Worm (Caenorhabditis elegans) whole organism, L4 larva: ENCODE data around the gene K09E9.1.

Experiments used
- T26A8.4 ChIP-seq: fragments of 200-800 bp; sonication (Bioruptor generic); IDR thresholded peaks from 2 replicates; pipeline ENCODE4 v1.3.6; 2022; ENCODE audit warnings: missing genetic modification characterization, missing compliant biosample characterization
- Y48G9A.11 ChIP-seq: fragments of 200-800 bp; sonication (Bioruptor generic); IDR thresholded peaks from 2 replicates; pipeline ENCODE4 v1.3.6; 2022; ENCODE audit warnings: missing genetic modification reagents, missing genetic modification characterization, missing compliant biosample characterization
- ZK546.5 ChIP-seq, 2 experiments: sonication (generic microtip); optimal IDR thresholded peaks; 2 replicates each; lab custom pipeline; 2017; ENCODE audit warnings: missing biosample characterization in 2 of 2, missing genetic modification characterization in 2 of 2
- aha-1 ChIP-seq: fragments of 150-350 bp; peaks from one replicate; lab custom pipeline; 2014; ENCODE audit warnings: missing biosample characterization, missing genetic modification characterization
- arid-1 ChIP-seq: fragments of 200-800 bp; sonication (Bioruptor generic); conservative IDR thresholded peaks from 2 replicates; pipeline ENCODE4 v1.3.6; 2022; ENCODE audit warnings: missing genetic modification reagents, missing genetic modification characterization, missing compliant biosample characterization
- attf-4 ChIP-seq: sonication (generic microtip); optimal IDR thresholded peaks from 3 replicates; lab custom pipeline; 2017; ENCODE audit warnings: missing biosample characterization, missing genetic modification characterization
- ceh-20 ChIP-seq: fragments of 200-800 bp; sonication (Bioruptor generic); IDR thresholded peaks from 2 replicates; pipeline ENCODE4 v1.3.6; 2022; ENCODE audit warnings: missing genetic modification reagents, missing genetic modification characterization, missing compliant biosample characterization
- ceh-28 ChIP-seq: fragments of 150-350 bp; optimal IDR thresholded peaks from 2 replicates; lab custom pipeline; 2014; ENCODE audit warnings: missing biosample characterization, missing genetic modification reagents, missing genetic modification characterization
- ctbp-1 ChIP-seq: fragments of 200-800 bp; sonication (Bioruptor generic); IDR thresholded peaks from 2 replicates; pipeline ENCODE4 v1.3.6; 2022; ENCODE audit warnings: missing genetic modification reagents, missing genetic modification characterization, missing compliant biosample characterization
- dmd-6 ChIP-seq: fragments of 200-800 bp; sonication (Bioruptor generic); IDR thresholded peaks from 2 replicates; pipeline ENCODE4 v1.3.6; 2022; ENCODE audit warnings: missing genetic modification reagents, missing genetic modification characterization, missing compliant biosample characterization
- dmd-8 ChIP-seq: fragments of 200-800 bp; sonication (Bioruptor generic); IDR thresholded peaks from 2 replicates; pipeline ENCODE4 v1.3.6; 2022; ENCODE audit warnings: missing genetic modification characterization, missing compliant biosample characterization
- dpl-1 ChIP-seq: fragments of 150-350 bp; optimal IDR thresholded peaks from 2 replicates; lab custom pipeline; 2014; ENCODE audit warnings: missing biosample characterization, missing genetic modification reagents, missing genetic modification characterization
- dve-1 ChIP-seq: sonication (generic microtip); optimal IDR thresholded peaks from 2 replicates; lab custom pipeline; 2017; ENCODE audit warnings: antibody characterized with exemption, mild to moderate bottlenecking, missing genetic modification characterization, missing compliant biosample characterization; ENCODE audit not compliant: insufficient read depth
- egl-27 ChIP-seq: sonication (generic microtip); optimal IDR thresholded peaks from 3 replicates; lab custom pipeline; 2017; ENCODE audit warnings: missing biosample characterization, missing genetic modification reagents, missing genetic modification characterization
- egl-43 ChIP-seq: fragments of 200-800 bp; sonication (Bioruptor generic); IDR thresholded peaks from 2 replicates; pipeline ENCODE4 v1.3.6; 2022; ENCODE audit warnings: missing genetic modification reagents, missing genetic modification characterization, missing compliant biosample characterization
- hlh-11 ChIP-seq: fragments of 200-800 bp; sonication (Bioruptor generic); optimal IDR thresholded peaks from 2 replicates; lab custom pipeline; 2018; ENCODE audit warnings: mild to moderate bottlenecking, missing genetic modification characterization, missing compliant biosample characterization
- hlh-30 ChIP-seq: sonication (generic microtip); optimal IDR thresholded peaks from 2 replicates; lab custom pipeline; 2017; ENCODE audit warnings: antibody characterized with exemption, mild to moderate bottlenecking, missing genetic modification characterization, missing compliant biosample characterization; ENCODE audit not compliant: insufficient read depth
- jun-1 ChIP-seq: fragments of 150-350 bp; optimal IDR thresholded peaks from 2 replicates; lab custom pipeline; 2014; ENCODE audit warnings: missing biosample characterization, missing genetic modification reagents, missing genetic modification characterization
- lim-7 ChIP-seq: fragments of 200-800 bp; sonication (Bioruptor generic); IDR thresholded peaks from 2 replicates; pipeline ENCODE4 v1.3.6; 2022; ENCODE audit warnings: missing genetic modification characterization, missing compliant biosample characterization
- lin-1 ChIP-seq: fragments of 200-800 bp; sonication (Bioruptor generic); IDR thresholded peaks from 2 replicates; pipeline ENCODE4 v1.3.6; 2022; ENCODE audit warnings: missing genetic modification reagents, missing genetic modification characterization, missing compliant biosample characterization
- lin-13 ChIP-seq: fragments of 150-350 bp; optimal IDR thresholded peaks from 2 replicates; lab custom pipeline; 2014; ENCODE audit warnings: missing biosample characterization, missing genetic modification reagents, missing genetic modification characterization
- lin-29 ChIP-seq: fragments of 200-800 bp; sonication (Bioruptor generic); IDR thresholded peaks from 2 replicates; pipeline ENCODE4 v1.3.6; 2022; ENCODE audit warnings: missing genetic modification reagents, missing genetic modification characterization, missing compliant biosample characterization
- lin-38 ChIP-seq: fragments of 200-800 bp; sonication (Bioruptor generic); IDR thresholded peaks from 2 replicates; pipeline ENCODE4 v1.3.6; 2022; ENCODE audit warnings: missing genetic modification reagents, missing genetic modification characterization, missing compliant biosample characterization
- lin-39 ChIP-seq: fragments of 150-350 bp; optimal IDR thresholded peaks from 2 replicates; lab custom pipeline; 2014; ENCODE audit warnings: missing biosample characterization, missing genetic modification reagents, missing genetic modification characterization
- lir-3 ChIP-seq: sonication (generic microtip); optimal IDR thresholded peaks from 2 replicates; lab custom pipeline; 2016; ENCODE audit warnings: mild to moderate bottlenecking, missing genetic modification characterization, missing compliant biosample characterization
- lsy-2 ChIP-seq, 2 experiments: fragments of 150-350 bp in 1 of 2; sonication (generic microtip) in 1 of 2; optimal IDR thresholded peaks; 2 replicates each; lab custom pipeline; 2014 to 2017; ENCODE audit warnings: missing biosample characterization in 2 of 2, missing genetic modification characterization in 2 of 2
- madf-5 ChIP-seq, 2 experiments: fragments of 200-800 bp; sonication (Bioruptor generic); IDR thresholded peaks; 2 replicates each; pipeline ENCODE4 v1.3.6; 2022; ENCODE audit warnings: missing compliant biosample characterization in 2 of 2, missing genetic modification characterization in 2 of 2
- mdl-1 ChIP-seq, 2 experiments: fragments of 150-350 bp in 1 of 2; sonication (generic microtip) in 1 of 2; optimal IDR thresholded peaks; 2 replicates each; lab custom pipeline; 2014 to 2017; ENCODE audit warnings: missing biosample characterization in 2 of 2, missing genetic modification characterization in 2 of 2
- mep-1 ChIP-seq: fragments of 150-350 bp; sonication (generic microtip); optimal IDR thresholded peaks from 3 replicates; lab custom pipeline; 2014; ENCODE audit warnings: missing biosample characterization, missing genetic modification characterization
- nhr-10 ChIP-seq: fragments of 150-350 bp; optimal IDR thresholded peaks from 2 replicates; lab custom pipeline; 2014; ENCODE audit warnings: missing biosample characterization, missing genetic modification characterization
- nhr-28 ChIP-seq: fragments of 150-350 bp; optimal IDR thresholded peaks from 2 replicates; lab custom pipeline; 2014; ENCODE audit warnings: missing biosample characterization, missing genetic modification characterization
- nhr-42 ChIP-seq: fragments of 200-800 bp; sonication (Bioruptor generic); IDR thresholded peaks from 2 replicates; pipeline ENCODE4 v1.3.6; 2022; ENCODE audit warnings: missing genetic modification characterization, missing compliant biosample characterization
- nhr-48 ChIP-seq: sonication (generic microtip); optimal IDR thresholded peaks from 2 replicates; lab custom pipeline; 2016; ENCODE audit warnings: mild to moderate bottlenecking, missing genetic modification characterization, missing compliant biosample characterization
- pha-4 ChIP-seq, 2 experiments: fragments of 150-350 bp in 1 of 2; fragments of 200-800 bp in 1 of 2; sonication (Bioruptor generic) in 1 of 2; IDR thresholded peaks in 1 of 2; optimal IDR thresholded peaks in 1 of 2; 2 replicates each; pipeline versions ENCODE4 v1.3.6 to Lab custom; 2014 to 2022; ENCODE audit warnings: missing genetic modification characterization in 2 of 2, missing genetic modification reagents in 2 of 2, missing biosample characterization in 1 of 2, missing compliant biosample characterization in 1 of 2
- pqm-1 ChIP-seq: sonication (generic microtip); optimal IDR thresholded peaks from 2 replicates; lab custom pipeline; 2017; ENCODE audit warnings: missing biosample characterization, missing genetic modification characterization
- set-16 ChIP-seq: fragments of 200-800 bp; sonication (Bioruptor generic); IDR thresholded peaks from 2 replicates; pipeline ENCODE4 v1.3.6; 2022; ENCODE audit warnings: missing genetic modification reagents, missing genetic modification characterization, missing compliant biosample characterization
- spr-1 ChIP-seq: sonication (generic microtip); optimal IDR thresholded peaks from 2 replicates; lab custom pipeline; 2016; ENCODE audit warnings: mild to moderate bottlenecking, missing genetic modification characterization, missing compliant biosample characterization
- tra-1 ChIP-seq: fragments of 200-800 bp; sonication (Bioruptor generic); IDR thresholded peaks from 2 replicates; pipeline ENCODE4 v1.3.6; 2022; ENCODE audit warnings: missing genetic modification reagents, missing genetic modification characterization, missing compliant biosample characterization
- unc-62 ChIP-seq, 3 experiments: fragments of 150-350 bp in 1 of 3; sonication (generic microtip); optimal IDR thresholded peaks in 2 of 3; peaks in 1 of 3; 1 replicate in 1 of 3; 2 replicates in 2 of 3; lab custom pipeline; 2014 to 2017; ENCODE audit warnings: missing biosample characterization in 3 of 3, missing genetic modification characterization in 3 of 3, missing genetic modification reagents in 3 of 3, missing genotype in 1 of 3
- vab-7 ChIP-seq: fragments of 200-800 bp; sonication (Bioruptor generic); IDR thresholded peaks from 2 replicates; pipeline ENCODE4 v1.3.6; 2022; ENCODE audit warnings: missing genetic modification reagents, missing genetic modification characterization, missing compliant biosample characterization
- zfp-3 ChIP-seq: fragments of 200-800 bp; sonication (Bioruptor generic); conservative IDR thresholded peaks from 2 replicates; pipeline ENCODE4 v1.3.6; 2022; ENCODE audit warnings: missing genetic modification reagents, missing genetic modification characterization, missing compliant biosample characterization
- zip-2 ChIP-seq: fragments of 150-350 bp; optimal IDR thresholded peaks from 2 replicates; lab custom pipeline; 2014; ENCODE audit warnings: missing biosample characterization, missing genetic modification characterization

The K09E9.1 gene

DNA sequence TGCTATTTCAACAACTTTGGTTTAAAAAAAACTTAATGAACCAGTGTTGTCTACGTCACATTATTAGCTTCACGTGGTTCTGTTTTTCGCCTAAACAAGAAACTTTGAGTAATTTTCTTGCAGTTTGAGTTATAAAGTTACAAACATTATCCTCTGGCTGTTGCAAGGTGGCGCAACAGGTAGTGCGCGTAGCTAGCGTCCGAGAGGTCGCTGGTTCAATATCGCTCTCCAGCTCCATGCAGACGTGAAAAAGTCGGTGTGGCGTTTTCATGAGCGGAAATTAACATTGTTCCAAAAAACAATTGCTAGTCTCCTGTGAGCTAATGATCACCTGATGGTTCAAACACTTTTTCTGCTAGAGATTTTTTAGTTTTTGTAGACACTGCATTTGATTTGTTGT is 1.0 kb upstream of the K09E9.1 start (continued):
- TF ChIP-seq egl-43 (GFP tag; lab: Robert Waterston, UW) (peak; percentile 75), vab-7 (peak; percentile 61; the same call in 1 of the 2 replicates), T26A8.4 (GFP tag; lab: Robert Waterston, UW) (peak; percentile 36; the same call in 1 of the 2 replicates), dpl-1 (GFP tag; lab: Kevin White, UChicago) (no peak), attf-4 (tag; lab: Kevin White, UChicago) (no peak), nhr-42 (GFP tag; lab: Robert Waterston, UW) (0 out of 2 replicates have a peak, but pooled peaks have one; percentile 24), tra-1 (GFP tag; lab: Robert Waterston, UW) (0 out of 2 replicates have a peak, but pooled peaks have one; percentile 21), pha-4 (GFP tag; IDR thresholded peaks at IDR 0.05; lab: Robert Waterston, UW) (peak; percentile 68; the same call in 1 of the 2 replicates), pha-4 (tag; optimal IDR thresholded peaks at IDR 0.05; lab: Kevin White, UChicago) (no peak), nhr-48 (tag; lab: Kevin White, UChicago) (peak; percentile 30), jun-1 (tag; lab: Kevin White, UChicago) (no peak), lir-3 (tag; lab: Kevin White, UChicago) (peak; percentile 12), zfp-3 (GFP tag; lab: Robert Waterston, UW) (0 out of 2 replicates have a peak, but pooled peaks have one; percentile 48), lsy-2 (tag; optimal IDR thresholded peaks at IDR 0.05; lab: Kevin White, UChicago) (no peak), egl-27 (tag; lab: Kevin White, UChicago) (no peak), lim-7 (no peak), ctbp-1 (GFP tag; lab: Robert Waterston, UW) (0 out of 2 replicates have a peak, but pooled peaks have one; percentile 19), hlh-30 (tag; lab: Kevin White, UChicago) (peak; percentile 48), ZK546.5 (tag; optimal IDR thresholded peaks at IDR 0.05; lab: Kevin White, UChicago) (no peak)

DNA sequence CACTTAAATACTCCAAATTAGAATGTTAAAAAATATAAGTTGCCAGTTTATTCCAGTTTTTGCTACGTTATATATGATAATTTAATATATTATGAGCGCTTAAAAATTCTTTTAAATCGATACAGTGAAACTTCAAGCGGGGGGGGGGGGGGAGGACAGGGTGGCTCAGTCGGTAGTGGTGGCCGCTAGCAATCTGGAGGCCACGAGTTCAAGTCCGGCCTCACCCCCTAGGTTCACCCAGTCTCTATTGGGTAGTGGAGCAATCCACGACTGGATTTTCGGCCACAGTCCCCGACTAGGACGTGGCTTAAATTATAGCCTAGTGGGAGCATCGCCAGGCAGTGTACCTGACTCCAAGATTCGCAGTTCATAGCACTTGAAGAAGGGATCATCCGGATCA is 701 bp downstream of the K09E9.1 start:
- TF ChIP-seq set-16 (peak; percentile 82), pqm-1 (tag; lab: Kevin White, UChicago) (no peak), Y48G9A.11 (no peak)

DNA sequence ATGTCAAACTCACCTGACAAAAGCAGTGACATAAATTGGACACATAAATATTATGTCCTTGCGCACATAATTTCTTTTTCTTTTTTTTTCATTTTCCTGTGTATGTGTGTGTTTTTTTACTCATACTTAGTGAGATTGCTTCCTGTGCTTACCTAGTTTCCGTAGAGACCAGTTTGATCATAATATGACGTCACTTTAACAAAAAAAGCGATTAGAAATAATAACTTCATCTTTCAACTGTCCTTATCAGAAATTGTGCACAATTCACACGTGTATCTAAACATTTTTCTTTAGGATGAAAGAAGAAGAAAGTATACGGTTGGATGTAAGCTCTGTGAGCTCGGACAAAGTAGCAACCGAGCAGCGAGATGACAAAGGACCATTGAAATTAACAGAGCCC is 1.7 kb downstream of the K09E9.1 start:
- TF ChIP-seq vab-7 (no peak), hlh-30 (tag; lab: Kevin White, UChicago) (no peak), lin-13 (GFP tag; lab: Kevin White, UChicago) (no peak), pqm-1 (tag; lab: Kevin White, UChicago) (peak; percentile 24), dve-1 (tag; lab: Kevin White, UChicago) (peak; percentile 22), dmd-6 (GFP tag; lab: Robert Waterston, UW) (peak; percentile 47), mdl-1 (tag; optimal IDR thresholded peaks at IDR 0.05; lab: Kevin White, UChicago) (peak in 1 of 2 experiments; percentile 61), lin-1 (no peak), lsy-2 (tag; optimal IDR thresholded peaks at IDR 0.05; lab: Kevin White, UChicago) (peak in 1 of 2 experiments; percentile 8), hlh-11 (tag; lab: Kevin White, UChicago) (peak; percentile 9), nhr-10 (tag; lab: Kevin White, UChicago) (no peak)

DNA sequence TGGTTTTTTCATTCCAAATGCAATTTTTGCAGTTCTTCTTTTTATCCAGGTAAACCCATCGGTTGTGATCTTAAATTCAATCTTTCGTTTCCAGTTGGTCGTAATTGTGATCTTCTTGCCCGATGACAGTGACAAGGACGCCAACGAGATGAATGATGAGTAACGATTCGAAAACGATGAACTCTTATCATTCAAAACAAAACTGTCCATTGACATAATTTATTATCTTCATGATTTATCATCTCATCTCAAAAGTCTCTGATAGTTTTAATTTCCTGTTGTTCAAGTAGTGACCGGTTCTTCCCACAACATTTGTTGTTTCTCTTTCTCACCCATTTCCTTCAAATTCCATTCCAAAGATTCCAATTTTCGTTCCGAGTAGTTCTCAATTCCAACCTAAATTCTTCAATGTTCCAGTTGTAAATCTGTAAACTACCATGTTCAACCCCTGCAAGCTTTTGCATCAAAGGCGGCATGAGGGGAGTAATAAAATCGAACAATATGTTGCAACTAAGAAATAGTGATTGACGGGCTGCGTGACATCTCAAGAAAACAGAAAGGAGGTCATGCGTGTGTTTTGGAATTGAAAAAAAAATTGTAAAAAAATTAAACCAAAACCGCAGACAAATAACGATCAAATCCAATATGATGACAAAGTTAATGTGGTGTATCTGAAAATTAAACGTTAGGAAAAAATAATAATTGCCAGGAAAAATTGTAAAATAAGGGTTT is 6.0 kb downstream of the K09E9.1 start:
- TF ChIP-seq nhr-28 (tag; lab: Kevin White, UChicago), result peak; percentile 46
- no peak for TF ChIP-seq lin-38
- TF ChIP-seq lin-29 (GFP tag; lab: Robert Waterston, UW), result no peak
- peak in 1 of 2 experiments; percentile 97 for TF ChIP-seq unc-62 (GFP tag; optimal IDR thresholded peaks at IDR 0.05 in 1 of 2; lab: Kevin White, UChicago)
- TF ChIP-seq unc-62 (tag; optimal IDR thresholded peaks at IDR 0.05; lab: Kevin White, UChicago), result no peak
- TF ChIP-seq egl-27 (tag; lab: Kevin White, UChicago), result no peak
- TF ChIP-seq aha-1 (tag; lab: Kevin White, UChicago), result peak; percentile 88
- no peak for TF ChIP-seq mep-1 (tag; lab: Kevin White, UChicago)
- TF ChIP-seq lin-39 (tag; lab: Kevin White, UChicago), result no peak
- no peak for TF ChIP-seq arid-1
- TF ChIP-seq hlh-30 (tag; lab: Kevin White, UChicago), result peak; percentile 4
- no peak for TF ChIP-seq lim-7
- no peak for TF ChIP-seq zip-2 (tag; lab: Kevin White, UChicago)
- TF ChIP-seq dmd-8, result no peak
- no peak for TF ChIP-seq spr-1 (tag; lab: Kevin White, UChicago)
- peak in 1 of 2 experiments; percentile 14 for TF ChIP-seq mdl-1 (tag; optimal IDR thresholded peaks at IDR 0.05; lab: Kevin White, UChicago)
- TF ChIP-seq dmd-6 (GFP tag; lab: Robert Waterston, UW), result peak; percentile 27; the same call in 1 of the 2 replicates
- no peak for TF ChIP-seq vab-7
- no peak for TF ChIP-seq ceh-20 (GFP tag; lab: Robert Waterston, UW)
- TF ChIP-seq madf-5 (GFP tag; IDR thresholded peaks at IDR 0.05; lab: Robert Waterston, UW), result no peak
- TF ChIP-seq ceh-28 (tag; lab: Kevin White, UChicago), result no peak
